Worm (Caenorhabditis elegans): Measurements from ENCODE around the gene rpn-7.

The rpn-7 gene

DNA sequence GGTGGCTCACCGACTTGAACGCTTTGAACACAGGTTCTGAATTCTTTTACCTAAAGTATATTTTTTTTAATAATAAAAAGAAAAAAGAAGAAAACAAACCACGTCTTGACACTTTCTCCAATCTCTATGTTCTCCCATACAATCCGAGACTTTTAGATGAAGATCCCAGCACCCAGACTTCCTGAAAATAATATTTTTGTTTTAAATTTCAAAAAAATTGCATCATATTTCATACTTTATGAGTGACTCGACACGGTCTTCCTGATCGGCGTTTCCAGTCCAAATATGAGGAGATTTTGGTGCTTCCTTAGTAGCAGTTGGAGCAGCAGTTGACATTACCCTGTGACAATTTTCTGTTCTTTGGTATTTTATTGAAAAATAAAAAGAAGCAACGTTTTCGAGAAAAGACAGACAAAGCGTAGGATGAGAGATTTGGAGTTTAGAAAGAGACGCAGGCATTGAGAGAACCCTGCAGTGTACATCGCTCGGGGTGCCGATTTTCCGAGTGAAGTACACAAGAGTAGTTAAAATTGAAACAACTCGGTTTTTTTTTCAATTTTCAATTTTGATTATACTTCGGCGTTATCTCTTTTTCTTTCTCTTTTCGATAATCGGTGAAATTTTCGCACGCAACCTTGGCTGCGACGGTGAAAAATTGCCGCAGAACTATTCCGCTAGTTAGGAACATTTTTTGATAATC is 19.3 kb downstream of the rpn-7 start, which contains the start of the genes coa-4 and T20D3.14 (continued):
- no peak for TF ChIP-seq mdl-1 (tag; optimal IDR thresholded peaks at IDR 0.05)
- no peak for TF ChIP-seq D1046.2 (GFP tag; IDR thresholded peaks at IDR 0.05)
- TF ChIP-seq unc-62 (GFP tag; optimal IDR thresholded peaks at IDR 0.05 in 1 of 2) = no peak
- no peak for TF ChIP-seq unc-62 (tag; optimal IDR thresholded peaks at IDR 0.05)
- no peak for TF ChIP-seq ces-1 (GFP tag; optimal IDR thresholded peaks at IDR 0.05)
- 0 out of 2 replicates have a peak, but pooled peaks have one; percentile 40 for TF ChIP-seq hmg-1.1 (GFP tag; IDR thresholded peaks at IDR 0.05)
- TF ChIP-seq Y48G9A.11 (GFP tag; IDR thresholded peaks at IDR 0.05) = no peak
- peak; percentile 55 for TF ChIP-seq mep-1 (tag; optimal IDR thresholded peaks at IDR 0.05)
- no peak for TF ChIP-seq duxl-1 (tag; optimal IDR thresholded peaks at IDR 0.05; ENCODE audit: poor library complexity)
- no peak for TF ChIP-seq F26F4.8 (GFP tag; conservative IDR thresholded peaks at IDR 0.05)
- no peak for TF ChIP-seq F44E2.7 (GFP tag; IDR thresholded peaks at IDR 0.05)
- no peak for TF ChIP-seq pha-4 (GFP tag; IDR thresholded peaks at IDR 0.05)
- peak; percentile 40 for TF ChIP-seq pha-4 (tag; optimal IDR thresholded peaks at IDR 0.05)
- TF ChIP-seq aly-2 (tag; optimal IDR thresholded peaks at IDR 0.05) = no peak
- TF ChIP-seq nhr-25 (tag; optimal IDR thresholded peaks at IDR 0.05; ENCODE audit: borderline replicate concordance, insufficient read depth) = no peak
- no peak for TF ChIP-seq mxl-2 (GFP tag; conservative IDR thresholded peaks at IDR 0.05)
- 0 out of 2 replicates have a peak, but pooled peaks have one; percentile 8 for TF ChIP-seq ceh-20 (GFP tag; IDR thresholded peaks at IDR 0.05)
- no peak for TF ChIP-seq nhr-237 (tag; optimal IDR thresholded peaks at IDR 0.05)
- TF ChIP-seq mdt-29 (GFP tag; IDR thresholded peaks at IDR 0.05) = no peak
- no peak for TF ChIP-seq dmd-8 (GFP tag; IDR thresholded peaks at IDR 0.05)
- TF ChIP-seq nhr-102 (tag; optimal IDR thresholded peaks at IDR 0.05) = no peak

DNA sequence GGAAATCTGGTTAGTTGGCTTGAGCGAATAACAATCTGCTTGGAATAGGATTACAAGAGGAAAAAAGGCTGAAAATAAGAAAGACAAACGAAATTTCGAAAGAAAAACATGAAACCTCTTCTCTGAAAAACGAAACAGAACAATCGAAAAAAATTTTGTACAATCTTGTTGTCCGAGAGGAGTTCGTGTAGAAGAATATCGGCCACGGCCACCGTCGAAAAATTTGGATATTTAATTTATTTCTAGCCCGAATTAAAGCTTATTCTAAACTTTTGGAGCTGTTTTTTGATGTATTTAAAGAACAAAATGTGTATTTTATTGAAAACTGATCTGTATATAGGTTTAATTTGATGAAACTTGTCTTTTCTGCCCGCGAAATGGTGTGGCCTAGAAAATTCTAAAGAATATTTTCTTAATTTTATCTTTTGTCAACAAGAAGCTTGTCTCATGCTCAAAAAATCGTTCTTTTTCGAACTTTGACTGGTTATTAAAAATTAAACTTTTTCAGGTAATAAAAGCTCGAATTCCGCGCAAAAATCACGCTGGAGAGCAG is 20.2 kb downstream of the rpn-7 start, which contains the start of gene T20D3.5:
T20D3.5 (plus strand) TSS at position 503 of the 553 bp plus-strand sequence.
- TF ChIP-seq egl-27 (tag; optimal IDR thresholded peaks at IDR 0.05) (no peak), unc-130 (GFP tag; optimal IDR thresholded peaks at IDR 0.05) (peak; percentile 67), nhr-111 (GFP tag; optimal IDR thresholded peaks at IDR 0.05) (no peak), mes-2 (tag; optimal IDR thresholded peaks at IDR 0.05; ENCODE audit: poor library complexity, severe bottlenecking) (peak; percentile 66), ceh-44 (GFP tag; IDR thresholded peaks at IDR 0.05) (no peak)

DNA sequence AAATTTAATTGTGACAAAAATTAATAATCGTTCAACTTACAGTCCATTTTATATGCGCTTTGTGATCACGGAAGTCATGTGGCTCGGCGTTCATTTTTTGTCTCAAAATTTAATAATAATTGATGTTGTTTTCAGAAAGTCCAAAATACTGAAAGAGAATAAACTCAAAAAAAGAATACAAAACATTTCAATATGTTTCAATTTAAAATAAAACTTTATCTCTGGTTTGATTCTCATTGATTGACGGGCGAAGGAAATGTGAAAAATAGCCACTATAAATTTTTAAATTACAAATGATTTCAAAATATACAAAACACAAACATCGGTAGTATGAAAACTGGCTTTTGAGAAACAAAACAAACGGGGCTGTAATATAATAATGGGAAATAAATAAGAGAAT is 22.8 kb downstream of the rpn-7 start, which contains the start of gene T20D3.6:
T20D3.6 (minus strand) TSS at position 101 of the 400 bp plus-strand sequence.
- TF ChIP-seq daf-16 (GFP tag; optimal IDR thresholded peaks at IDR 0.05) (no peak), daf-16 (tag; optimal IDR thresholded peaks at IDR 0.05) (peak; percentile 17), ctbp-1 (GFP tag; IDR thresholded peaks at IDR 0.05) (no peak), nhr-42 (GFP tag; IDR thresholded peaks at IDR 0.05) (no peak), nhr-11 (tag; optimal IDR thresholded peaks at IDR 0.05) (no peak), jun-1 (tag; optimal IDR thresholded peaks at IDR 0.05) (no peak), zip-11 (GFP tag; IDR thresholded peaks at IDR 0.05) (no peak), ceh-20 (GFP tag; IDR thresholded peaks at IDR 0.05) (no peak), ceh-44 (GFP tag; IDR thresholded peaks at IDR 0.05) (no peak), daf-19 (GFP tag; conservative IDR thresholded peaks at IDR 0.05) (no peak), mxl-3 (GFP tag; optimal IDR thresholded peaks at IDR 0.05) (no peak), T20F7.1 (GFP tag; optimal IDR thresholded peaks at IDR 0.05) (peak; percentile 28), gei-8 (GFP tag; optimal IDR thresholded peaks at IDR 0.05) (no peak), ces-1 (GFP tag; optimal IDR thresholded peaks at IDR 0.05) (no peak), spr-3 (GFP tag; optimal IDR thresholded peaks at IDR 0.05) (no peak)

All from whole organism, L4 larva.